Fruit fly (Drosophila melanogaster): ENCODE results near the gene alpha-Est5.

The alpha-Est5 gene

DNA sequence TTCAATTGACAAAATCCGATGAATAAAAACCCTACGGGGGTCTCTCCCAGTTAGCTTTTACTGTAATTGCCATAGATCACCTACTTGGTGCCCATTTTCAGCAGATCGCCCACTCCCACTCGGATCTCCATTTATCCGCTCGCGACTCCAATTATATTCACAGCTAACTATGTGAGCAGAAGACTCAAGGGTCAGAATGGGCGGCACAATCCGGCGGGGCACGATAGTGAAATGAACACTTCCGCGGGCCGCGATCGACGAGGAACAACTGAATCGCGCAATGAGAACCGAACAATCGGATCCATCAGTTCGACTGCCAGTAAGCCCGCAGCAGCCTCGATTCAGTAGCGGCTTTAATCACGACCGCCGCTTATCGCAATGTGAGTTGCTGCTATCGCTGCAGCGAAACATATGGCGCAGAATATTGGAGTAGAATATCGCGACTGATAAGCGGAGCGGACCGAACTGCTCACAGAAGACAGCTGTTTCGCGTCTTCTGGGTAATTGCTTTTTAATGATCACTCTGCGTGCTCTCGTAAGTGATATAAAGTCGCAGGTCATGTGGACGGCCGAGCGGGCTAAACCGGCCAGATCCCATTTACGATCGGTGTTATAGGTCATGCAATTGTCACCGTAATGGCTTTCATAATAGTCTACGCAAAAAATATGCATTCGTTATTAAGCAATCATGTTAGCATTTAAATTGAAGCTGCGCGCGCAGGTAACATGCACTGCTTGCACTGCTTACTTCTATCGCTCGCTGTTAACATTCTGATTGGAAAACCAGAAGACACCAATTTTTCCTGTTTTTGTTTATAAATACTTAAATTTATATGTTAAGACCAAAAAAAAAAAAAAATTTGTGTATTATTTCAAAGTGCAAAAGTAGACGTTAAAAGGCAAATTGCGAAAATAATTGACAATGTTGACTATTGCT lies 12.9 kb upstream of the alpha-Est5 start, which contains the start of gene alpha-Est1 (continued):
- TF ChIP-seq Dip3 (GFP tag; optimal IDR thresholded peaks at IDR 0.05) (no peak), CG7372 (GFP tag; IDR thresholded peaks at IDR 0.05) (no peak), hbn (GFP tag; IDR thresholded peaks at IDR 0.05; ENCODE audit: partially characterized antibody) (no peak), ftz-f1 (GFP tag; optimal IDR thresholded peaks at IDR 0.05) (no peak), toy (GFP tag; IDR thresholded peaks at IDR 0.05) (no peak), dpn (GFP tag; optimal IDR thresholded peaks at IDR 0.05) (no peak), Mes4 (GFP tag; optimal IDR thresholded peaks at IDR 0.05) (no peak), scrt (GFP tag; optimal IDR thresholded peaks at IDR 0.05) (no peak), slbo (GFP tag; IDR thresholded peaks at IDR 0.05) (0 out of 2 replicates have a peak, but pooled peaks have one; percentile 10), CG6175 (GFP tag; IDR thresholded peaks at IDR 0.05) (0 out of 3 replicates have a peak, but pooled peaks have one; percentile 33), trem (tag; optimal IDR thresholded peaks at IDR 0.05) (no peak), fd96Cb (tag; optimal IDR thresholded peaks at IDR 0.05) (no peak), exex (tag; optimal IDR thresholded peaks at IDR 0.05) (peak; percentile 51), crp (GFP tag; optimal IDR thresholded peaks at IDR 0.05) (peak in 1 of 2 experiments; percentile 24), CG14965 (GFP tag; optimal IDR thresholded peaks at IDR 0.05; ENCODE audit: borderline replicate concordance) (no peak), Atf6 (GFP tag; IDR thresholded peaks at IDR 0.05) (0 out of 2 replicates have a peak, but pooled peaks have one; percentile 25), CG13624 (GFP tag; optimal IDR thresholded peaks at IDR 0.05) (no peak), CG2120 (GFP tag; optimal IDR thresholded peaks at IDR 0.05) (no peak), chinmo (GFP tag; IDR thresholded peaks at IDR 0.05; ENCODE audit: partially characterized antibody) (peak; percentile 75; the same call in 2 of the 4 replicates), nom (GFP tag; optimal IDR thresholded peaks at IDR 0.05) (no peak), CG4360 (GFP tag; IDR thresholded peaks at IDR 0.05) (no peak), mirr (GFP tag; optimal IDR thresholded peaks at IDR 0.05) (peak; percentile 70), ci (GFP tag; IDR thresholded peaks at IDR 0.05) (no peak), dati (GFP tag; IDR thresholded peaks at IDR 0.05) (no peak), grau (tag; optimal IDR thresholded peaks at IDR 0.05) (no peak), CG4707 (GFP tag; optimal IDR thresholded peaks at IDR 0.05) (no peak), vvl (GFP tag; IDR thresholded peaks at IDR 0.05) (no peak), nau (GFP tag; optimal IDR thresholded peaks at IDR 0.05) (no peak), sc (optimal IDR thresholded peaks at IDR 0.05) (no peak), sc (GFP tag; optimal IDR thresholded peaks at IDR 0.05) (no peak), pnt (GFP tag; optimal IDR thresholded peaks at IDR 0.05) (no peak), Dip2 (GFP tag; IDR thresholded peaks at IDR 0.05) (no peak), crol (GFP tag; IDR thresholded peaks at IDR 0.05) (no peak), CG34376 (GFP tag; optimal IDR thresholded peaks at IDR 0.05) (peak; percentile 29), Awh (GFP tag; IDR thresholded peaks at IDR 0.05) (no peak), E2f2 (GFP tag; IDR thresholded peaks at IDR 0.05) (peak; percentile 63), zen (tag; optimal IDR thresholded peaks at IDR 0.05) (peak; percentile 94), Vsx1 (GFP tag; optimal IDR thresholded peaks at IDR 0.05) (no peak), stwl (tag; optimal IDR thresholded peaks at IDR 0.05) (peak; percentile 69), Jarid2 (GFP tag; optimal IDR thresholded peaks at IDR 0.05) (peak; percentile 50)
